Fruit fly (Drosophila melanogaster): Measurements from ENCODE around the gene CG31391.

Gene CG31391

dm6 chr3R:10677245-10677902, 27.5 kb downstream of the CG31391 start, which contains the start of gene CG6465 (continued):
- TF ChIP-seq CG17359 (tag; optimal IDR thresholded peaks at IDR 0.05) (no peak), Abd-B (GFP tag; optimal IDR thresholded peaks at IDR 0.05) (peak; percentile 57), Atf6 (GFP tag; IDR thresholded peaks at IDR 0.05) (no peak), CG11247 (GFP tag; IDR thresholded peaks at IDR 0.05) (no peak), dan (GFP tag; IDR thresholded peaks at IDR 0.05) (no peak), CG17912 (GFP tag; optimal IDR thresholded peaks at IDR 0.05) (no peak), emc (GFP tag; optimal IDR thresholded peaks at IDR 0.05) (no peak), CG15601 (tag; optimal IDR thresholded peaks at IDR 0.05) (peak; percentile 70), vfl (GFP tag; optimal IDR thresholded peaks at IDR 0.05) (no peak), bowl (GFP tag; IDR thresholded peaks at IDR 0.05) (no peak), CG2199 (GFP tag; IDR thresholded peaks at IDR 0.05) (peak; percentile 93), Hsf (GFP tag; optimal IDR thresholded peaks at IDR 0.05) (no peak), D (optimal IDR thresholded peaks at IDR 0.05) (no peak), D (GFP tag; optimal IDR thresholded peaks at IDR 0.05) (no peak), corto (GFP tag; optimal IDR thresholded peaks at IDR 0.05) (no peak), CG16813 (GFP tag; IDR thresholded peaks at IDR 0.05; ENCODE audit: partially characterized antibody) (no peak; the same call in 2 of the 3 replicates), Stat92E (GFP tag; optimal IDR thresholded peaks at IDR 0.05) (no peak), Nf-YC (tag; optimal IDR thresholded peaks at IDR 0.05) (peak; percentile 45), CG12155 (GFP tag; optimal IDR thresholded peaks at IDR 0.05) (no peak), peb (GFP tag; IDR thresholded peaks at IDR 0.05) (no peak), ATbp (GFP tag; optimal IDR thresholded peaks at IDR 0.05) (no peak), mam (GFP tag; optimal IDR thresholded peaks at IDR 0.05) (no peak), CG15514 (GFP tag; optimal IDR thresholded peaks at IDR 0.05) (no peak), Hmr (GFP tag; optimal IDR thresholded peaks at IDR 0.05) (peak; percentile 30), CG17829 (tag; optimal IDR thresholded peaks at IDR 0.05) (peak; percentile 23), pfk (GFP tag; optimal IDR thresholded peaks at IDR 0.05) (no peak), HLH54F (GFP tag; optimal IDR thresholded peaks at IDR 0.05) (no peak), CG10147 (GFP tag; optimal IDR thresholded peaks at IDR 0.05) (no peak), CG11560 (tag; IDR thresholded peaks at IDR 0.05) (no peak), CG7357 (GFP tag; IDR thresholded peaks at IDR 0.05) (0 out of 3 replicates have a peak, but pooled peaks have one; percentile 29), br (optimal IDR thresholded peaks at IDR 0.05) (no peak), fd102C (GFP tag; optimal IDR thresholded peaks at IDR 0.05) (no peak), C15 (GFP tag; IDR thresholded peaks at IDR 0.05) (no peak), CG18599 (GFP tag; optimal IDR thresholded peaks at IDR 0.05) (peak; percentile 38), CG10431 (GFP tag; optimal IDR thresholded peaks at IDR 0.05) (no peak), pita (GFP tag; optimal IDR thresholded peaks at IDR 0.05) (peak; percentile 71), Antp (GFP tag; optimal IDR thresholded peaks at IDR 0.05) (no peak), Nf-YA (GFP tag; IDR thresholded peaks at IDR 0.05) (no peak), CG8359 (GFP tag; optimal IDR thresholded peaks at IDR 0.05; ENCODE audit: borderline replicate concordance) (no peak), gce (GFP tag; IDR thresholded peaks at IDR 0.05) (peak; percentile 46; the same call in 1 of the 3 replicates), GATAe (GFP tag; conservative IDR thresholded peaks at IDR 0.05) (0 out of 2 replicates have a peak, but pooled peaks have one; percentile 12), Six4 (GFP tag; optimal IDR thresholded peaks at IDR 0.05) (no peak), CG10267 (tag; optimal IDR thresholded peaks at IDR 0.05) (peak; percentile 17), lilli (GFP tag; optimal IDR thresholded peaks at IDR 0.05) (no peak), ftz-f1 (GFP tag; optimal IDR thresholded peaks at IDR 0.05) (peak; percentile 88), Fer1 (GFP tag; optimal IDR thresholded peaks at IDR 0.05) (peak; percentile 36), Aef1 (GFP tag; IDR thresholded peaks at IDR 0.05) (no peak), gfzf (GFP tag; optimal IDR thresholded peaks at IDR 0.05) (peak; percentile 27), mirr (GFP tag; optimal IDR thresholded peaks at IDR 0.05) (no peak), Fer3 (tag; optimal IDR thresholded peaks at IDR 0.05) (peak; percentile 1)

All from whole organism, embryonic.